Fruit fly (Drosophila melanogaster) whole organism, embryonic: Measurements from ENCODE around the gene mgr.
A peak's percentile ranks its signal among the peaks of the same experiment; 100 is the strongest.

Experiments
- Atf6 ChIP-seq: fragments of 200-800 bp; sonication (Bioruptor generic); IDR thresholded peaks from 2 replicates; pipeline ENCODE4 v1.3.6; 2022; ENCODE audit warnings: missing biosample characterization, missing genetic modification characterization
- CG1024 ChIP-seq: fragments of 200-800 bp; sonication (Bioruptor generic); IDR thresholded peaks from 2 replicates; pipeline ENCODE4 v1.3.6; 2022; ENCODE audit warnings: missing biosample characterization, missing genetic modification characterization
- CG10654 ChIP-seq: fragments of 200-800 bp; sonication (Bioruptor generic); optimal IDR thresholded peaks from 2 replicates; lab custom pipeline; 2016; ENCODE audit warnings: missing biosample characterization, missing genetic modification characterization
- CG11398 ChIP-seq: fragments of 200-800 bp; sonication (Bioruptor generic); optimal IDR thresholded peaks from 2 replicates; lab custom pipeline; 2016; ENCODE audit warnings: missing biosample characterization, missing genetic modification characterization
- CG12299 ChIP-seq: fragments of 200-800 bp; sonication (Bioruptor generic); optimal IDR thresholded peaks from 2 replicates; lab custom pipeline; 2018; ENCODE audit warnings: missing biosample characterization, mild to moderate bottlenecking, missing genetic modification characterization
- CG1233 ChIP-seq: fragments of 200-800 bp; sonication (Bioruptor generic); optimal IDR thresholded peaks from 4 replicates; lab custom pipeline; 2018; ENCODE audit warnings: missing biosample characterization, mild to moderate bottlenecking, missing genetic modification characterization
- CG14441 ChIP-seq: fragments of 200-800 bp; sonication (Bioruptor generic); IDR thresholded peaks from 2 replicates; pipeline ENCODE4 v1.3.6; 2022; ENCODE audit warnings: missing biosample characterization, missing genetic modification characterization
- CG14710 ChIP-seq: fragments of 200-800 bp; sonication (Bioruptor generic); optimal IDR thresholded peaks from 3 replicates; lab custom pipeline; 2019; ENCODE audit warnings: missing biosample characterization, mild to moderate bottlenecking, missing genetic modification characterization, moderate library complexity
- CG14965 ChIP-seq: fragments of 200-800 bp; sonication (Bioruptor generic); optimal IDR thresholded peaks from 2 replicates; lab custom pipeline; 2016; ENCODE audit warnings: missing biosample characterization, missing genetic modification characterization, borderline replicate concordance
- CG31388 ChIP-seq: fragments of 200-800 bp; sonication (Bioruptor generic); optimal IDR thresholded peaks from 2 replicates; lab custom pipeline; 2016; ENCODE audit warnings: missing biosample characterization, missing genetic modification characterization
- CG32772 ChIP-seq: fragments of 200-800 bp; sonication (Bioruptor generic); IDR thresholded peaks from 2 replicates; pipeline ENCODE4 v1.3.6; 2022; ENCODE audit warnings: missing biosample characterization, missing genetic modification characterization
- CG34422 ChIP-seq: fragments of 200-800 bp; sonication (Bioruptor generic); IDR thresholded peaks from 3 replicates; pipeline ENCODE4 v1.3.6; 2022; ENCODE audit warnings: missing biosample characterization, missing genetic modification characterization
- CG4328 ChIP-seq: fragments of 200-800 bp; sonication (Bioruptor generic); optimal IDR thresholded peaks from 3 replicates; lab custom pipeline; 2017; ENCODE audit warnings: missing biosample characterization, missing genetic modification reagents, missing genetic modification characterization
- CG6175 ChIP-seq: fragments of 200-800 bp; sonication (Bioruptor generic); IDR thresholded peaks from 3 replicates; pipeline ENCODE4 v1.3.6; 2022; ENCODE audit warnings: missing biosample characterization, missing genetic modification characterization
- CG6689 ChIP-seq: fragments of 200-800 bp; sonication (Bioruptor generic); IDR thresholded peaks from 2 replicates; pipeline ENCODE4 v1.3.6; 2022; ENCODE audit warnings: missing biosample characterization, missing genetic modification characterization
- CG8924 ChIP-seq: fragments of 200-800 bp; optimal IDR thresholded peaks from 3 replicates; lab custom pipeline; 2019; ENCODE audit warnings: missing biosample characterization, mild to moderate bottlenecking, missing genetic modification characterization, moderate library complexity
- CHES-1-like ChIP-seq: fragments of 200-800 bp; sonication (Bioruptor generic); optimal IDR thresholded peaks from 2 replicates; lab custom pipeline; 2016; ENCODE audit warnings: missing biosample characterization, missing genetic modification characterization
- D ChIP-seq, 2 experiments: fragments of 200-800 bp in 1 of 2; fragments of >200 bp in 1 of 2; sonication (Bioruptor generic) in 1 of 2; optimal IDR thresholded peaks; 2 replicates in 1 of 2; 3 replicates in 1 of 2; lab custom pipeline; 2017; ENCODE audit warnings: mild to moderate bottlenecking in 1 of 2, missing biosample characterization in 1 of 2, missing genetic modification characterization in 1 of 2, missing genetic modification reagents in 1 of 2
- Dip3 ChIP-seq: fragments of 200-800 bp; sonication (Bioruptor generic); optimal IDR thresholded peaks from 3 replicates; lab custom pipeline; 2016; ENCODE audit warnings: missing biosample characterization, missing genetic modification characterization
- Doc3 ChIP-seq: fragments of 200-800 bp; sonication (Bioruptor generic); IDR thresholded peaks from 3 replicates; pipeline ENCODE4 v1.3.6; 2022; ENCODE audit warnings: missing biosample characterization, missing genetic modification characterization; ENCODE audit not compliant: partially characterized antibody
- MTF-1 ChIP-seq: fragments of 200-800 bp; sonication (Bioruptor generic); optimal IDR thresholded peaks from 2 replicates; lab custom pipeline; 2018; ENCODE audit warnings: missing biosample characterization, mild to moderate bottlenecking, missing genetic modification characterization, borderline replicate concordance
- Nf-YB ChIP-seq: fragments of 200-800 bp; sonication (Bioruptor generic); optimal IDR thresholded peaks from 3 replicates; lab custom pipeline; 2019; ENCODE audit warnings: missing biosample characterization, mild to moderate bottlenecking, missing genetic modification characterization, moderate library complexity
- Ravus ChIP-seq: fragments of 200-800 bp; sonication (Bioruptor generic); IDR thresholded peaks from 2 replicates; pipeline ENCODE4 v1.3.6; 2022; ENCODE audit warnings: missing biosample characterization, missing genetic modification characterization
- Sox100B ChIP-seq: fragments of 200-800 bp; sonication (Bioruptor generic); optimal IDR thresholded peaks from 3 replicates; lab custom pipeline; 2018; ENCODE audit warnings: missing biosample characterization, mild to moderate bottlenecking, missing genetic modification characterization
- Xbp1 ChIP-seq: fragments of 200-800 bp; sonication (Bioruptor generic); optimal IDR thresholded peaks from 3 replicates; lab custom pipeline; 2016; ENCODE audit warnings: missing biosample characterization, mild to moderate bottlenecking, missing genetic modification characterization
- ap ChIP-seq: fragments of 200-800 bp; sonication (Bioruptor generic); IDR thresholded peaks from 2 replicates; pipeline ENCODE4 v1.3.6; 2022; ENCODE audit warnings: missing biosample characterization, missing genetic modification characterization
- ato ChIP-seq: fragments of 200-800 bp; sonication (Bioruptor generic); IDR thresholded peaks from 2 replicates; pipeline ENCODE4 v1.3.6; 2022; ENCODE audit warnings: missing biosample characterization, missing genetic modification characterization; ENCODE audit not compliant: partially characterized antibody
- crol ChIP-seq: fragments of 200-800 bp; sonication (Bioruptor generic); IDR thresholded peaks from 2 replicates; pipeline ENCODE4 v1.3.6; 2022; ENCODE audit warnings: missing biosample characterization, missing genetic modification characterization
- dan ChIP-seq: fragments of 200-800 bp; sonication (Bioruptor generic); IDR thresholded peaks from 2 replicates; pipeline ENCODE4 v1.3.6; 2022; ENCODE audit warnings: missing biosample characterization, missing genetic modification characterization
- dm ChIP-seq: fragments of 200-800 bp; sonication (Bioruptor generic); optimal IDR thresholded peaks from 3 replicates; lab custom pipeline; 2016; ENCODE audit warnings: missing biosample characterization, missing genetic modification characterization
- dmrt99B ChIP-seq: fragments of 200-800 bp; sonication (Bioruptor generic); optimal IDR thresholded peaks from 2 replicates; lab custom pipeline; 2018; ENCODE audit warnings: missing biosample characterization, mild to moderate bottlenecking, missing genetic modification characterization, moderate library complexity
- dysf ChIP-seq: fragments of 200-800 bp; sonication (Bioruptor generic); IDR thresholded peaks from 3 replicates; pipeline ENCODE4 v1.3.6; 2022; ENCODE audit warnings: missing biosample characterization, missing genetic modification characterization
- eve ChIP-seq, 2 experiments: fragments of >200 bp; optimal IDR thresholded peaks; 2 replicates each; lab custom pipeline; 2017; ENCODE audit warnings: missing biosample characterization in 2 of 2, missing genetic modification characterization in 2 of 2
- exex ChIP-seq: fragments of 200-800 bp; sonication (Bioruptor generic); optimal IDR thresholded peaks from 4 replicates; lab custom pipeline; 2018; ENCODE audit warnings: missing biosample characterization, mild to moderate bottlenecking, missing genetic modification characterization, moderate library complexity
- ftz-f1 ChIP-seq: fragments of 200-800 bp; sonication (Bioruptor generic); optimal IDR thresholded peaks from 2 replicates; lab custom pipeline; 2016; ENCODE audit warnings: missing biosample characterization, missing genetic modification characterization
- gro ChIP-seq: fragments of 200-800 bp; sonication (Bioruptor generic); optimal IDR thresholded peaks from 2 replicates; lab custom pipeline; 2016; ENCODE audit warnings: missing biosample characterization, missing genetic modification characterization
- h ChIP-seq: fragments of >200 bp; optimal IDR thresholded peaks from 2 replicates; lab custom pipeline; 2017
- her ChIP-seq: fragments of 200-800 bp; sonication (Bioruptor generic); optimal IDR thresholded peaks from 2 replicates; lab custom pipeline; 2016; ENCODE audit warnings: missing biosample characterization, missing genetic modification characterization
- mam ChIP-seq: fragments of 200-800 bp; sonication (Bioruptor generic); optimal IDR thresholded peaks from 3 replicates; lab custom pipeline; 2016; ENCODE audit warnings: missing biosample characterization, missing genetic modification characterization
- p53 ChIP-seq: fragments of 200-800 bp; sonication (Bioruptor generic); optimal IDR thresholded peaks from 2 replicates; lab custom pipeline; 2016; ENCODE audit warnings: missing biosample characterization, missing genetic modification characterization
- peb ChIP-seq: fragments of 200-800 bp; sonication (Bioruptor generic); IDR thresholded peaks from 2 replicates; pipeline ENCODE4 v1.3.6; 2022; ENCODE audit warnings: missing biosample characterization, missing genetic modification characterization
- pnt ChIP-seq: fragments of 200-800 bp; sonication (Bioruptor generic); optimal IDR thresholded peaks from 3 replicates; lab custom pipeline; 2016; ENCODE audit warnings: missing biosample characterization, missing genetic modification characterization
- run ChIP-seq: fragments of 200-800 bp; sonication (Bioruptor generic); optimal IDR thresholded peaks from 3 replicates; lab custom pipeline; 2018; ENCODE audit warnings: missing biosample characterization, mild to moderate bottlenecking, missing genetic modification characterization
- sd ChIP-seq: fragments of 200-800 bp; sonication (Bioruptor generic); optimal IDR thresholded peaks from 3 replicates; lab custom pipeline; 2018; ENCODE audit warnings: missing biosample characterization, mild to moderate bottlenecking, missing genetic modification characterization, moderate library complexity
- sim ChIP-seq: fragments of 200-800 bp; sonication (Bioruptor generic); IDR thresholded peaks from 2 replicates; pipeline ENCODE4 v1.3.6; 2022; ENCODE audit warnings: missing biosample characterization, missing genetic modification characterization
- sna ChIP-seq: fragments of 200-800 bp; sonication (Bioruptor generic); IDR thresholded peaks from 2 replicates; pipeline ENCODE4 v1.3.6; 2022; ENCODE audit warnings: missing biosample characterization, missing genetic modification characterization; ENCODE audit not compliant: partially characterized antibody
- so ChIP-seq: fragments of 200-800 bp; sonication (Bioruptor generic); IDR thresholded peaks from 3 replicates; pipeline ENCODE4 v1.3.6; 2022; ENCODE audit warnings: missing biosample characterization, missing genetic modification characterization
- stwl ChIP-seq: fragments of 200-800 bp; sonication (Bioruptor generic); optimal IDR thresholded peaks from 3 replicates; lab custom pipeline; 2018; ENCODE audit warnings: missing biosample characterization, mild to moderate bottlenecking, missing genetic modification characterization, moderate library complexity
- toy ChIP-seq: fragments of 200-800 bp; sonication (Bioruptor generic); IDR thresholded peaks from 2 replicates; pipeline ENCODE4 v1.3.6; 2022; ENCODE audit warnings: missing biosample characterization, missing genetic modification characterization
- zen2 ChIP-seq: fragments of 200-800 bp; sonication (Bioruptor generic); IDR thresholded peaks from 3 replicates; pipeline ENCODE4 v1.3.6; 2022; ENCODE audit warnings: missing biosample characterization, missing genetic modification characterization; ENCODE audit not compliant: partially characterized antibody
- zf30C ChIP-seq: fragments of 200-800 bp; sonication (Bioruptor generic); optimal IDR thresholded peaks from 3 replicates; lab custom pipeline; 2018; ENCODE audit warnings: missing biosample characterization, mild to moderate bottlenecking, missing genetic modification characterization

The mgr gene

dm6 chr3R:11409667-11410137 is at the start of gene mgr, which contains the start of gene Irbp (continued):
- peak; percentile 88 for TF ChIP-seq sna (GFP tag; lab: Robert Waterston, UW)
- TF ChIP-seq CG4328 = peak; percentile 69
- TF ChIP-seq crol (GFP tag; lab: Robert Waterston, UW) = peak; percentile 68
- no peak for TF ChIP-seq h (lab: Kevin White, UChicago)
- TF ChIP-seq CG32772 (GFP tag; lab: Robert Waterston, UW) = peak; percentile 94
- TF ChIP-seq peb (GFP tag; lab: Robert Waterston, UW) = peak; percentile 70
- TF ChIP-seq CG6689 (GFP tag; lab: Robert Waterston, UW) = peak; percentile 95
- TF ChIP-seq CG1024 (GFP tag; lab: Robert Waterston, UW) = peak; percentile 89
- TF ChIP-seq toy (GFP tag; lab: Robert Waterston, UW) = peak; percentile 82
- TF ChIP-seq zf30C (GFP tag; lab: Kevin White, UChicago) = no peak
- peak; percentile 89 for TF ChIP-seq Xbp1 (GFP tag; lab: Kevin White, UChicago)
- peak; percentile 77; the same call in 2 of the 3 replicates for TF ChIP-seq zen2 (GFP tag; lab: Robert Waterston, UW)
- no peak for TF ChIP-seq sd (tag; lab: Kevin White, UChicago)
- peak; percentile 52 for TF ChIP-seq MTF-1 (GFP tag; lab: Kevin White, UChicago)
- peak; percentile 88 for TF ChIP-seq ap (GFP tag; lab: Robert Waterston, UW)
- TF ChIP-seq CG11398 = no peak
- TF ChIP-seq ato (GFP tag; lab: Robert Waterston, UW) = no peak
- peak; percentile 94 for TF ChIP-seq CG14441 (GFP tag; lab: Robert Waterston, UW)
- peak; percentile 90 for TF ChIP-seq Sox100B (GFP tag; lab: Kevin White, UChicago)
- peak; percentile 79 for TF ChIP-seq Ravus (GFP tag; lab: Robert Waterston, UW)
- peak; percentile 19 for TF ChIP-seq dm (GFP tag; lab: Kevin White, UChicago)
- TF ChIP-seq mam (GFP tag; lab: Kevin White, UChicago) = peak; percentile 45
- TF ChIP-seq so (GFP tag; lab: Robert Waterston, UW) = peak; percentile 93
- peak; percentile 79 for TF ChIP-seq CG10654 (GFP tag; lab: Kevin White, UChicago)
- TF ChIP-seq D (optimal IDR thresholded peaks at IDR 0.05; lab: Kevin White, UChicago) = no peak
- peak; percentile 83 for TF ChIP-seq D (GFP tag; optimal IDR thresholded peaks at IDR 0.05; lab: Kevin White, UChicago)
- TF ChIP-seq eve (GFP tag; optimal IDR thresholded peaks at IDR 0.05; lab: Kevin White, UChicago) = no peak
- TF ChIP-seq CG34422 (GFP tag; lab: Robert Waterston, UW) = peak; percentile 95
- TF ChIP-seq CG31388 = peak; percentile 65
- peak; percentile 73 for TF ChIP-seq Nf-YB
- TF ChIP-seq stwl (tag; lab: Kevin White, UChicago) = peak; percentile 80
- no peak for TF ChIP-seq CG14965
- TF ChIP-seq pnt (GFP tag; lab: Kevin White, UChicago) = peak; percentile 5
- TF ChIP-seq CG14710 (tag; lab: Kevin White, UChicago) = peak; percentile 94
- peak; percentile 91 for TF ChIP-seq CG1233
- TF ChIP-seq Atf6 = peak; percentile 91
- TF ChIP-seq Doc3 = peak; percentile 86
- peak; percentile 44 for TF ChIP-seq Dip3 (GFP tag; lab: Kevin White, UChicago)
- peak; percentile 80 for TF ChIP-seq CG12299 (tag; lab: Kevin White, UChicago)
- TF ChIP-seq her = no peak
- peak; percentile 78 for TF ChIP-seq run
- TF ChIP-seq dysf (GFP tag; lab: Robert Waterston, UW) = peak; percentile 93
- TF ChIP-seq gro (GFP tag; lab: Kevin White, UChicago) = no peak
- TF ChIP-seq dmrt99B (tag; lab: Kevin White, UChicago) = no peak
- peak; percentile 65 for TF ChIP-seq exex (tag; lab: Kevin White, UChicago)
- peak; percentile 46 for TF ChIP-seq CHES-1-like (GFP tag; lab: Kevin White, UChicago)
- peak; percentile 23 for TF ChIP-seq ftz-f1
- peak; percentile 94 for TF ChIP-seq CG8924 (tag; lab: Kevin White, UChicago)
- no peak for TF ChIP-seq p53 (GFP tag; lab: Kevin White, UChicago)
- TF ChIP-seq dan (GFP tag; lab: Robert Waterston, UW) = peak; percentile 46; the same call in 1 of the 2 replicates
- TF ChIP-seq sim (GFP tag; lab: Robert Waterston, UW) = peak; percentile 88
- TF ChIP-seq CG6175 (GFP tag; lab: Robert Waterston, UW) = peak; percentile 85
